Fruit fly (Drosophila melanogaster): ENCODE results near the gene Spase22-23.
A peak's percentile ranks its signal among the peaks of the same experiment; 100 is the strongest.

DNA sequence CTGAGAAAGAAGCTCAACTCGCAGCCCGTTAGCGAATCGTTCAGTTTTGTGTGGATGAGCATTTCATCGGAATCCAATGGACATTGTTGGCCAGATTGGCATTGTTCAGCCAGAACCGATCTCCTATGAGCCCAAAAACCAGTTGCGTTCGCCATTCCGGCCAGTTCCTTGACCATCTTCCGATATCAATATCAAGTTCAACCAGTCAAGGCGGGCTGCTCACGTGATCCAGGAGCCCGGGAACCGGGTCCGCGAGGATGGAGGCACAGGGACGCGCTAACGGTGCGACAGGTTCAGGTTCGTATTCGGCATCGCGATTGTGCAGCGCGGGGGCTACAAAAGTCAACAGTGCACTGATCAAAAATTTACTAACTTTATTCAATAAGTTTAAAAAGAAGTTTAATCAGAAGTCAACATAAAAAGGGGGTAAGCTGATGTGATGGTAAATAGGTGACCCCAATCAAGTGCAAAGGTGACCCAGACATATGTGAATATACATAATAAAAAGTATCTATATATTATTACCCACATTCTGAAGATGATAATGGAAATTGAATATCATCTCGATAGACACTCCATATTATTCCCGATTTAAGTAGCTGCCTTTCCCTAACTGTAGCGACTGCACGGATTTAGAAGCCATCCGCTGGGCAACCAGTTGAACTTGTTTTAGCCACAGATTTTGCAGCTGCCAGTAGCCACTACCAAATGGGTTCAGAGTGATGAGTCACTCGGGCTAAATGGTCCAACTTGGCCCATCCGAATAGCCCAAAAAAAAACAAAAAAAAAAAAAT lies 37.1 kb upstream of the Spase22-23 start:
- TF ChIP-seq lola (GFP tag; optimal IDR thresholded peaks at IDR 0.05) (no peak), CG9705 (GFP tag; optimal IDR thresholded peaks at IDR 0.05) (peak; percentile 82), Sp1 (GFP tag; optimal IDR thresholded peaks at IDR 0.05) (peak; percentile 92), fru (GFP tag; optimal IDR thresholded peaks at IDR 0.05) (peak; percentile 83), Jra (GFP tag; optimal IDR thresholded peaks at IDR 0.05) (peak; percentile 47), Hr78 (GFP tag; optimal IDR thresholded peaks at IDR 0.05) (no peak), Vsx2 (GFP tag; optimal IDR thresholded peaks at IDR 0.05; ENCODE audit: partially characterized antibody) (peak; percentile 91), ey (GFP tag; optimal IDR thresholded peaks at IDR 0.05) (peak; percentile 68), usp (GFP tag; optimal IDR thresholded peaks at IDR 0.05) (no peak)
